Worm (Caenorhabditis elegans) whole organism, L2 larva: ENCODE data around the gene sup-1.

ENCODE experiments used
- C34F6.9 ChIP-seq: fragments of 150-350 bp; optimal IDR thresholded peaks from 2 replicates; lab custom pipeline; 2014; ENCODE audit warnings: missing biosample characterization, missing genetic modification characterization
- F13H6.1 ChIP-seq: sonication (generic microtip); optimal IDR thresholded peaks from 2 replicates; lab custom pipeline; 2016; ENCODE audit warnings: missing genetic modification characterization, missing compliant biosample characterization
- ceh-16 ChIP-seq: fragments of 150-350 bp; optimal IDR thresholded peaks from 2 replicates; lab custom pipeline; 2014; ENCODE audit warnings: missing biosample characterization, missing genetic modification characterization
- elt-1 ChIP-seq: fragments of 150-350 bp; optimal IDR thresholded peaks from 2 replicates; lab custom pipeline; 2014; ENCODE audit warnings: missing biosample characterization, missing genetic modification characterization
- nhr-129 ChIP-seq: fragments of 150-350 bp; optimal IDR thresholded peaks from 2 replicates; lab custom pipeline; 2014; ENCODE audit warnings: missing biosample characterization, missing genetic modification characterization
- nhr-25 ChIP-seq: fragments of 150-350 bp; sonication (generic microtip); optimal IDR thresholded peaks from 3 replicates; lab custom pipeline; 2014; ENCODE audit warnings: missing biosample characterization, missing genetic modification characterization
- peb-1 ChIP-seq: fragments of 150-350 bp; optimal IDR thresholded peaks from 2 replicates; lab custom pipeline; 2014; ENCODE audit warnings: missing biosample characterization, missing genetic modification characterization

DNA sequence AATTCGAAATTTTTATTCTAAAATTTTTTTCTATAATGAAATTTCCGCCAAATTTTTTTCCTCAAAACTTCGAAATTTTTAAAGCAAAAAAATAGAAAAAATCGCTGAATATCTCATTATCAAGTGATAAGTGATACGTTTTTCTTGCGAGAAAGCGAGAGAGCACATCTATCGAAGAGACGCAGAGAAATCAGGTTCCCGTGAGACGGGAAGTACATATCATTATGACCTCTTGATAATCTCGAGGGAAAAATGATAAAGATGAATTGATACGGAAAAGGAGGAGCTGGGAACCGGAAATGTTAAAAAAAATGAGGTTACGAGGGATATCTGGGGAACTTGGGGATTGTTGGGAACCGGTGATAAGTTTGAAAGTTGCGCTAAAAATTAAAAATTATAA is 10.4 kb downstream of the sup-1 start:
- TF ChIP-seq F13H6.1 (no peak), C34F6.9 (tag; lab: Kevin White, UChicago) (no peak), ceh-16 (no peak), peb-1 (tag; lab: Kevin White, UChicago) (no peak), nhr-25 (tag; lab: Kevin White, UChicago) (no peak), elt-1 (tag; lab: Kevin White, UChicago) (no peak), nhr-129 (no peak)
